Worm (Caenorhabditis elegans): ENCODE data around the gene F55G1.1.

DNA sequence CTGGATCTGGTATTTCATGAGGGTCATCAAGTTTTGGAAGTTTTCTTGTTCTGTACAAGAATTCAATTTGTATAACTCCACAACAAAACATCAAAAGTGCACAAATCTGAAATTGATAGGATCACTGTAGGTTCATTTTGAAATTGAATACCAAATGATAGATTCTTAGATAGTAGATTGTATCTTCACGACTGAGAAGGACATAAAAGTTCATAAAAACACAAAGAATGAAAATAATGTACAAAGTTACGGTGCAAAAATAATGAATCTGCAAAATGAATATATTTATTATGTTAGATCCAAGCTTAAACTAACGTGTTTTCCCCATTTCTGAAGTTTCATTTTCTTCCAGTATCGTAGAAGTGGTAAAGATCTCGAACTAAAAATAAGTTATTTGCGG is 9.4 kb downstream of the F55G1.1 start:
- no peak for TF ChIP-seq him-1 (tag; optimal IDR thresholded peaks at IDR 0.05)
- TF ChIP-seq dao-5 (tag; optimal IDR thresholded peaks at IDR 0.05): no peak
- no peak for TF ChIP-seq W03F9.2 (tag; optimal IDR thresholded peaks at IDR 0.05)
